Fruit fly (Drosophila melanogaster) whole organism, embryonic: Measurements from ENCODE around the gene Hr38.

ENCODE experiments used
- ATbp ChIP-seq: fragments of 200-800 bp; sonication (Bioruptor generic); optimal IDR thresholded peaks from 2 replicates; lab custom pipeline; 2017; ENCODE audit warnings: missing biosample characterization, mild to moderate bottlenecking, missing genetic modification characterization, missing genetic modification reagents
- Atf6 ChIP-seq: fragments of 200-800 bp; sonication (Bioruptor generic); IDR thresholded peaks from 2 replicates; pipeline ENCODE4 v1.3.6; 2022; ENCODE audit warnings: missing biosample characterization, missing genetic modification characterization
- CG10267 ChIP-seq: fragments of 200-800 bp; sonication (Bioruptor generic); optimal IDR thresholded peaks from 2 replicates; lab custom pipeline; 2018; ENCODE audit warnings: missing biosample characterization, mild to moderate bottlenecking, missing genetic modification characterization, moderate library complexity
- CG10431 ChIP-seq: fragments of 200-800 bp; sonication (Bioruptor generic); optimal IDR thresholded peaks from 3 replicates; lab custom pipeline; 2018; ENCODE audit warnings: missing biosample characterization, mild to moderate bottlenecking, missing genetic modification characterization
- CG10462 ChIP-seq: fragments of 200-800 bp; sonication (Bioruptor generic); optimal IDR thresholded peaks from 2 replicates; lab custom pipeline; 2016; ENCODE audit warnings: missing biosample characterization, missing genetic modification characterization
- CG11093 ChIP-seq: fragments of 200-800 bp; sonication (Bioruptor generic); IDR thresholded peaks from 3 replicates; pipeline ENCODE4 v1.3.6; 2022; ENCODE audit warnings: missing biosample characterization, missing genetic modification characterization
- CG11723 ChIP-seq: fragments of 200-800 bp; sonication (Bioruptor generic); optimal IDR thresholded peaks from 2 replicates; lab custom pipeline; 2017; ENCODE audit warnings: missing biosample characterization, mild to moderate bottlenecking, missing genetic modification characterization
- CG12299 ChIP-seq: fragments of 200-800 bp; sonication (Bioruptor generic); optimal IDR thresholded peaks from 2 replicates; lab custom pipeline; 2018; ENCODE audit warnings: missing biosample characterization, mild to moderate bottlenecking, missing genetic modification characterization
- CG14014 ChIP-seq: fragments of 200-800 bp; sonication (Bioruptor generic); IDR thresholded peaks from 2 replicates; pipeline ENCODE4 v1.3.6; 2022; ENCODE audit warnings: missing biosample characterization, missing genetic modification characterization
- CG14441 ChIP-seq: fragments of 200-800 bp; sonication (Bioruptor generic); IDR thresholded peaks from 2 replicates; pipeline ENCODE4 v1.3.6; 2022; ENCODE audit warnings: missing biosample characterization, missing genetic modification characterization
- CG15696 ChIP-seq: fragments of 200-800 bp; sonication (Bioruptor generic); optimal IDR thresholded peaks from 2 replicates; lab custom pipeline; 2019; ENCODE audit warnings: missing biosample characterization, mild to moderate bottlenecking, missing genetic modification characterization, moderate library complexity
- CG17328 ChIP-seq: fragments of 200-800 bp; sonication (Bioruptor generic); IDR thresholded peaks from 2 replicates; pipeline ENCODE4 v1.3.6; 2022; ENCODE audit warnings: missing biosample characterization, missing genetic modification characterization
- CG17385 ChIP-seq: fragments of 200-800 bp; sonication (Bioruptor generic); optimal IDR thresholded peaks from 3 replicates; lab custom pipeline; 2018; ENCODE audit warnings: missing biosample characterization, mild to moderate bottlenecking, missing genetic modification characterization
- CG32767 ChIP-seq: fragments of 200-800 bp; sonication (Bioruptor generic); IDR thresholded peaks from 2 replicates; pipeline ENCODE4 v1.3.6; 2022; ENCODE audit warnings: missing biosample characterization, missing genetic modification characterization
- CG4328 ChIP-seq: fragments of 200-800 bp; sonication (Bioruptor generic); optimal IDR thresholded peaks from 3 replicates; lab custom pipeline; 2017; ENCODE audit warnings: missing biosample characterization, missing genetic modification reagents, missing genetic modification characterization
- CG4360 ChIP-seq: fragments of 200-800 bp; sonication (Bioruptor generic); IDR thresholded peaks from 2 replicates; pipeline ENCODE4 v1.3.6; 2022; ENCODE audit warnings: missing biosample characterization, missing genetic modification characterization
- CG6254 ChIP-seq: fragments of 200-800 bp; sonication (Bioruptor generic); optimal IDR thresholded peaks from 3 replicates; lab custom pipeline; 2017; ENCODE audit warnings: mild to moderate bottlenecking, missing biosample characterization, missing genetic modification reagents, missing genetic modification characterization
- CG6813 ChIP-seq: fragments of 200-800 bp; sonication (Bioruptor generic); optimal IDR thresholded peaks from 2 replicates; lab custom pipeline; 2017; ENCODE audit warnings: missing biosample characterization, missing genetic modification characterization, mild to moderate bottlenecking, moderate library complexity, missing genetic modification reagents
- CG7271 ChIP-seq: fragments of 200-800 bp; sonication (Bioruptor generic); optimal IDR thresholded peaks from 2 replicates; lab custom pipeline; 2018; ENCODE audit warnings: missing biosample characterization, mild to moderate bottlenecking, missing genetic modification characterization, moderate library complexity
- CG9437 ChIP-seq: fragments of 200-800 bp; sonication (Bioruptor generic); optimal IDR thresholded peaks from 2 replicates; lab custom pipeline; 2018; ENCODE audit warnings: missing biosample characterization, mild to moderate bottlenecking, missing genetic modification characterization
- Dfd ChIP-seq, 2 experiments: fragments of >200 bp; optimal IDR thresholded peaks; 2 replicates each; lab custom pipeline; 2017; ENCODE audit warnings: missing biosample characterization in 2 of 2, missing genetic modification characterization in 2 of 2
- Drgx ChIP-seq: fragments of 200-800 bp; sonication (Bioruptor generic); IDR thresholded peaks from 2 replicates; pipeline ENCODE4 v1.3.6; 2022; ENCODE audit warnings: missing biosample characterization, missing genetic modification characterization
- E2f1 ChIP-seq: fragments of 200-800 bp; sonication (Bioruptor generic); IDR thresholded peaks from 2 replicates; pipeline ENCODE4 v1.3.6; 2022; ENCODE audit warnings: missing biosample characterization, missing genetic modification characterization
- Lim3 ChIP-seq: fragments of 200-800 bp; sonication (Bioruptor generic); IDR thresholded peaks from 2 replicates; pipeline ENCODE4 v1.3.6; 2022; ENCODE audit warnings: missing biosample characterization, missing genetic modification characterization
- Meics ChIP-seq: fragments of 200-800 bp; sonication (Bioruptor generic); optimal IDR thresholded peaks from 2 replicates; lab custom pipeline; 2017; ENCODE audit warnings: missing biosample characterization, mild to moderate bottlenecking, missing genetic modification characterization
- Mes4 ChIP-seq: fragments of 200-800 bp; sonication (Bioruptor generic); optimal IDR thresholded peaks from 2 replicates; lab custom pipeline; 2016; ENCODE audit warnings: missing biosample characterization, missing genetic modification characterization
- NK7.1 ChIP-seq: fragments of 200-800 bp; sonication (Bioruptor generic); optimal IDR thresholded peaks from 3 replicates; lab custom pipeline; 2016; ENCODE audit warnings: missing biosample characterization, missing genetic modification characterization
- Ptx1 ChIP-seq: fragments of 200-800 bp; sonication (Bioruptor generic); IDR thresholded peaks from 2 replicates; pipeline ENCODE4 v1.3.6; 2022; ENCODE audit warnings: missing biosample characterization, missing genetic modification characterization
- Sry-δ ChIP-seq: fragments of 200-800 bp; sonication (Bioruptor generic); optimal IDR thresholded peaks from 2 replicates; lab custom pipeline; 2016; ENCODE audit warnings: missing biosample characterization, missing genetic modification characterization
- Xbp1 ChIP-seq: fragments of 200-800 bp; sonication (Bioruptor generic); optimal IDR thresholded peaks from 3 replicates; lab custom pipeline; 2016; ENCODE audit warnings: missing biosample characterization, mild to moderate bottlenecking, missing genetic modification characterization
- ase ChIP-seq: fragments of 200-800 bp; sonication (Bioruptor generic); IDR thresholded peaks from 3 replicates; pipeline ENCODE4 v1.3.6; 2022; ENCODE audit warnings: missing biosample characterization, missing genetic modification characterization
- az2 ChIP-seq: fragments of 200-800 bp; sonication (Bioruptor generic); optimal IDR thresholded peaks from 3 replicates; lab custom pipeline; 2016; ENCODE audit warnings: missing biosample characterization, missing genetic modification characterization
- bab2 ChIP-seq: fragments of 200-800 bp; sonication (Bioruptor generic); optimal IDR thresholded peaks from 2 replicates; lab custom pipeline; 2016; ENCODE audit warnings: missing biosample characterization, missing genetic modification characterization
- bbx ChIP-seq: fragments of 200-800 bp; sonication (Bioruptor generic); IDR thresholded peaks from 2 replicates; pipeline ENCODE4 v1.3.6; 2022; ENCODE audit warnings: missing biosample characterization, missing genetic modification characterization; ENCODE audit not compliant: partially characterized antibody
- ci ChIP-seq: fragments of 200-800 bp; sonication (Bioruptor generic); IDR thresholded peaks from 3 replicates; pipeline ENCODE4 v1.3.6; 2022; ENCODE audit warnings: missing biosample characterization, missing genetic modification characterization
- crol ChIP-seq: fragments of 200-800 bp; sonication (Bioruptor generic); IDR thresholded peaks from 2 replicates; pipeline ENCODE4 v1.3.6; 2022; ENCODE audit warnings: missing biosample characterization, missing genetic modification characterization
- crp ChIP-seq, 2 experiments: fragments of 200-800 bp; sonication (Bioruptor generic); optimal IDR thresholded peaks; 2 replicates in 1 of 2; 3 replicates in 1 of 2; lab custom pipeline; 2017; ENCODE audit warnings: missing biosample characterization in 2 of 2, missing genetic modification characterization in 2 of 2, mild to moderate bottlenecking in 1 of 2, moderate library complexity in 1 of 2
- jumu ChIP-seq: fragments of 200-800 bp; sonication (Bioruptor generic); optimal IDR thresholded peaks from 3 replicates; lab custom pipeline; 2016; ENCODE audit warnings: missing biosample characterization, missing genetic modification characterization
- org-1 ChIP-seq: fragments of 200-800 bp; sonication (Bioruptor generic); optimal IDR thresholded peaks from 2 replicates; lab custom pipeline; 2017; ENCODE audit warnings: missing biosample characterization, missing genetic modification characterization
- p53 ChIP-seq: fragments of 200-800 bp; sonication (Bioruptor generic); optimal IDR thresholded peaks from 2 replicates; lab custom pipeline; 2016; ENCODE audit warnings: missing biosample characterization, missing genetic modification characterization
- pan ChIP-seq, 4 experiments: fragments of >200 bp in 3 of 4; fragments of 200-800 bp in 1 of 4; sonication (Bioruptor generic) in 1 of 4; optimal IDR thresholded peaks in 3 of 4; IDR thresholded peaks in 1 of 4; 2 replicates each; pipeline versions ENCODE4 v1.3.6 to Lab custom; 2017 to 2022; ENCODE audit warnings: missing biosample characterization in 2 of 4, missing genetic modification characterization in 2 of 4, mixed read lengths in 1 of 4
- pb ChIP-seq: fragments of 200-800 bp; sonication (Bioruptor generic); optimal IDR thresholded peaks from 3 replicates; lab custom pipeline; 2016; ENCODE audit warnings: missing biosample characterization, missing genetic modification characterization
- pzg ChIP-seq: fragments of 200-800 bp; sonication (Bioruptor generic); optimal IDR thresholded peaks from 3 replicates; lab custom pipeline; 2018; ENCODE audit warnings: missing biosample characterization, mild to moderate bottlenecking, missing genetic modification characterization, moderate library complexity
- sc ChIP-seq, 3 experiments: fragments of >200 bp in 2 of 3; fragments of 200-800 bp in 1 of 3; sonication (Bioruptor generic) in 1 of 3; optimal IDR thresholded peaks; 2 replicates in 2 of 3; 3 replicates in 1 of 3; lab custom pipeline; 2017; ENCODE audit warnings: mild to moderate bottlenecking in 1 of 3, missing biosample characterization in 1 of 3, missing genetic modification characterization in 1 of 3, missing genetic modification reagents in 1 of 3
- sens ChIP-seq: fragments of 200-800 bp; sonication (Bioruptor generic); peaks from one replicate; lab custom pipeline; 2016; ENCODE audit warnings: missing biosample characterization, missing genetic modification characterization
- slou ChIP-seq: fragments of 200-800 bp; sonication (Bioruptor generic); optimal IDR thresholded peaks from 3 replicates; lab custom pipeline; 2016; ENCODE audit warnings: missing biosample characterization, missing genetic modification characterization
- sqz ChIP-seq: fragments of 200-800 bp; sonication (Bioruptor generic); optimal IDR thresholded peaks from 3 replicates; lab custom pipeline; 2018; ENCODE audit warnings: missing biosample characterization, mild to moderate bottlenecking, missing genetic modification characterization
- tin ChIP-seq: fragments of 200-800 bp; sonication (Bioruptor generic); optimal IDR thresholded peaks from 3 replicates; lab custom pipeline; 2016; ENCODE audit warnings: missing biosample characterization, missing genetic modification characterization
- ttk ChIP-seq: fragments of 200-800 bp; sonication (Bioruptor generic); IDR thresholded peaks from 2 replicates; pipeline ENCODE4 v2.1.2; 2022; ENCODE audit warnings: missing biosample characterization, missing genetic modification characterization
- zfh1 ChIP-seq: fragments of 200-800 bp; sonication (Bioruptor generic); IDR thresholded peaks from 3 replicates; pipeline ENCODE4 v1.3.6; 2022; ENCODE audit warnings: missing biosample characterization, missing genetic modification characterization

Hr38 gene

dm6 chr2L:20726451-20726850 is 12.1 kb upstream of the Hr38 start, which contains the start of gene CG9316:
TSS of gene CG9316 (minus strand) at chr2L:20726551.
- no peak for TF ChIP-seq ci (GFP tag; lab: Robert Waterston, UW)
- no peak for TF ChIP-seq CG11723
- TF ChIP-seq CG12299 (tag; lab: Kevin White, UChicago), result no peak
- no peak for TF ChIP-seq Mes4
- no peak for TF ChIP-seq crol (GFP tag; lab: Robert Waterston, UW)
- no peak for TF ChIP-seq CG4360
- no peak for TF ChIP-seq CG10431
- TF ChIP-seq crp (GFP tag; optimal IDR thresholded peaks at IDR 0.05; lab: Kevin White, UChicago), result no peak
- TF ChIP-seq Dfd (GFP tag; optimal IDR thresholded peaks at IDR 0.05; lab: Kevin White, UChicago), result no peak
- no peak for TF ChIP-seq CG7271
- no peak for TF ChIP-seq Lim3 (GFP tag; lab: Robert Waterston, UW)
- no peak for TF ChIP-seq Meics
- TF ChIP-seq CG4328 (GFP tag; lab: Kevin White, UChicago), result no peak
- TF ChIP-seq Xbp1 (GFP tag; lab: Kevin White, UChicago), result no peak
- TF ChIP-seq CG6813 (GFP tag; lab: Kevin White, UChicago), result no peak
- no peak for TF ChIP-seq CG15696 (tag; lab: Kevin White, UChicago)
- no peak for TF ChIP-seq pb (GFP tag; lab: Kevin White, UChicago)
- TF ChIP-seq CG11093 (GFP tag; lab: Robert Waterston, UW), result no peak
- TF ChIP-seq, all 482 proteins: peak for 0

dm6 chr2L:20724024-20724423 is 9.6 kb upstream of the Hr38 start:
- TF ChIP-seq ttk (GFP tag; lab: Robert Waterston, UW), result no peak
- TF ChIP-seq Atf6 (GFP tag; lab: Robert Waterston, UW), result no peak
- no peak for TF ChIP-seq sc (optimal IDR thresholded peaks at IDR 0.05; lab: Kevin White, UChicago)
- no peak for TF ChIP-seq sc (GFP tag; optimal IDR thresholded peaks at IDR 0.05; lab: Kevin White, UChicago)
- no peak for TF ChIP-seq az2 (GFP tag; lab: Kevin White, UChicago)
- TF ChIP-seq Drgx (GFP tag; lab: Robert Waterston, UW), result peak; percentile 45; the same call in 1 of the 2 replicates
- TF ChIP-seq zfh1, result no peak
- TF ChIP-seq bab2, result no peak
- no peak for TF ChIP-seq CG14014 (GFP tag; lab: Robert Waterston, UW)
- TF ChIP-seq CG10267 (tag; lab: Kevin White, UChicago), result no peak
- TF ChIP-seq CG9437 (GFP tag; lab: Kevin White, UChicago), result no peak
- no peak for TF ChIP-seq jumu
- TF ChIP-seq CG17328 (GFP tag; lab: Robert Waterston, UW), result no peak
- TF ChIP-seq org-1 (GFP tag; lab: Kevin White, UChicago), result no peak
- TF ChIP-seq sens (GFP tag; lab: Kevin White, UChicago), result peak; percentile 57

dm6 chr2L:20721456-20721855 is 7.1 kb upstream of the Hr38 start:
- TF ChIP-seq tin (GFP tag; lab: Kevin White, UChicago) (no peak), ase (no peak), p53 (GFP tag; lab: Kevin White, UChicago) (no peak), org-1 (GFP tag; lab: Kevin White, UChicago) (no peak), slou (GFP tag; lab: Kevin White, UChicago) (no peak), CG32767 (GFP tag; lab: Robert Waterston, UW) (no peak), Sry-δ (no peak), CG6254 (no peak), CG14441 (GFP tag; lab: Robert Waterston, UW) (no peak), sqz (no peak), pzg (no peak), CG17385 (GFP tag; lab: Kevin White, UChicago) (no peak), Ptx1 (GFP tag; lab: Robert Waterston, UW) (no peak), bbx (no peak), CG10462 (no peak), NK7.1 (no peak), E2f1 (GFP tag; lab: Robert Waterston, UW) (no peak), CG11093 (GFP tag; lab: Robert Waterston, UW) (no peak), pan (optimal IDR thresholded peaks at IDR 0.05; lab: Kevin White, UChicago) (no peak), pan (GFP tag; optimal IDR thresholded peaks at IDR 0.05 in 1 of 2, IDR thresholded peaks at IDR 0.05 in 1 of 2) (no peak), ATbp (no peak)
